Worm (Caenorhabditis elegans): Measurements from ENCODE around the gene nspc-19.

Gene nspc-19

DNA sequence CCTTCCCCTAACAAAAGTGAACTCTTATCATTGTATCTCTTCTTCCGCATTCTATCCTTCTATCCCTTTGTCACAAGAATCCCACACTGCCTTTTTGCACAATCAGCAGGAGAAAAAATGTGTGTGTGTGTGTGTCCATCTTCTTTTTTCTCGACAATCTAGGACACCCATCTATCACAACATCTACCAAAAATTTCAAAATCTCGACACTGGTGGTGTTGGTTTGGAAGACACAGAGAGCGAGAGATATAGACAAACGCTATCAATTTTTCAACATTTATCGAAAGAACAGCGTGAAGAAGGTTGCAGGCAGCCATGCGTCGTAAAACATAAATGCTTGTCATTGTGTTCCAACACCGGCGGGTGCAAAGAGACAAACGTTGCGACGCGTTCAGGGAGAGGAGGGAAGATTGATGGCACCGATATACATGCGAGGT is 19.7 kb upstream of the nspc-19 start:
- TF ChIP-seq nhr-2 (tag; optimal IDR thresholded peaks at IDR 0.05) (no peak), ham-2 (GFP tag; optimal IDR thresholded peaks at IDR 0.05) (peak; percentile 32), snpc-4 (tag; optimal IDR thresholded peaks at IDR 0.05) (no peak), tbx-8 (GFP tag; optimal IDR thresholded peaks at IDR 0.05) (no peak), unc-62 (GFP tag; optimal IDR thresholded peaks at IDR 0.05) (peak; percentile 83), ceh-39 (tag; optimal IDR thresholded peaks at IDR 0.05) (no peak), unc-120 (tag; optimal IDR thresholded peaks at IDR 0.05; ENCODE audit: poor library complexity, severe bottlenecking) (peak; percentile 43)

ce11 chrX:14510358-14510757 is 18.1 kb upstream of the nspc-19 start:
- no peak for TF ChIP-seq blmp-1 (tag; optimal IDR thresholded peaks at IDR 0.05)
- TF ChIP-seq nhr-237 (tag; optimal IDR thresholded peaks at IDR 0.05), result no peak
- no peak for TF ChIP-seq ces-1 (GFP tag; optimal IDR thresholded peaks at IDR 0.05)
- TF ChIP-seq bed-3 (GFP tag; optimal IDR thresholded peaks at IDR 0.05), result no peak
- no peak for TF ChIP-seq drap-1 (GFP tag; optimal IDR thresholded peaks at IDR 0.05)

DNA sequence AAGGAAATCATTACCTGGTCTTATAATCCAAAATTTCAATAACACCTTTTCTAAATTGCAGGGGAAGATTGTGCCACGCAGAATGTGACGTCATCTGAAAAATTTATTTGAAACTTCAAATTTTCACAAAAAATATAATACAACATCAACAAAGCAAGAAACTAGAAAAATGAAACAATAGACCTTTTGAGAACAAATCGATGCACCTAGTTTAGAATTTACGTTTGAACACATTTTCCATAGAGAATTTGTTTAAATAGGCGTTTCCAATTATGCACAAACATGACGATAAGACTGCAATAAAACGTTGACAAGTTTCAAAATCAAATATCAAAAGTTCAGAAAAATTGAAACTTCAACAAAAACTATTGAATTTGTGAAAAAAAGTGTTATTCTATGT is 15.7 kb upstream of the nspc-19 start, which contains the start of gene fbxa-141:
Gene fbxa-141 (minus strand): TSS at position 101 of the 400 bp plus-strand sequence.
- TF ChIP-seq ceh-43 (GFP tag; optimal IDR thresholded peaks at IDR 0.05), result no peak
- no peak for TF ChIP-seq lin-32 (GFP tag; optimal IDR thresholded peaks at IDR 0.05)
- no peak for TF ChIP-seq flh-1 (GFP tag; optimal IDR thresholded peaks at IDR 0.05)
- TF ChIP-seq M03D4.4 (tag; optimal IDR thresholded peaks at IDR 0.05), result no peak
- no peak for TF ChIP-seq lin-13 (tag; optimal IDR thresholded peaks at IDR 0.05)
- no peak for TF ChIP-seq nhr-76 (tag; optimal IDR thresholded peaks at IDR 0.05)
- TF ChIP-seq unc-39 (tag; optimal IDR thresholded peaks at IDR 0.05), result no peak
- no peak for TF ChIP-seq mls-2 (tag; optimal IDR thresholded peaks at IDR 0.05)
- no peak for TF ChIP-seq nhr-2 (tag; optimal IDR thresholded peaks at IDR 0.05)
- TF ChIP-seq zip-8 (tag; optimal IDR thresholded peaks at IDR 0.05), result no peak
- no peak for TF ChIP-seq ceh-83 (GFP tag; optimal IDR thresholded peaks at IDR 0.05)
- TF ChIP-seq elt-1 (tag; optimal IDR thresholded peaks at IDR 0.05; ENCODE audit: borderline replicate concordance, insufficient read depth), result no peak
- no peak for TF ChIP-seq sptf-1 (tag; optimal IDR thresholded peaks at IDR 0.05)
- no peak for TF ChIP-seq lsy-2 (tag; optimal IDR thresholded peaks at IDR 0.05)
- TF ChIP-seq unc-120 (tag; optimal IDR thresholded peaks at IDR 0.05; ENCODE audit: poor library complexity, severe bottlenecking), result no peak
- TF ChIP-seq unc-62 (GFP tag; optimal IDR thresholded peaks at IDR 0.05), result no peak

- TF ChIP-seq elt-3 (tag; optimal IDR thresholded peaks at IDR 0.05) (no peak), sem-2 (GFP tag; optimal IDR thresholded peaks at IDR 0.05) (no peak), ces-1 (GFP tag; optimal IDR thresholded peaks at IDR 0.05) (peak; percentile 93), ceh-43 (GFP tag; optimal IDR thresholded peaks at IDR 0.05) (no peak), unc-120 (tag; optimal IDR thresholded peaks at IDR 0.05; ENCODE audit: poor library complexity, severe bottlenecking) (peak; percentile 4), bed-3 (GFP tag; optimal IDR thresholded peaks at IDR 0.05) (no peak), cnd-1 (tag; optimal IDR thresholded peaks at IDR 0.05) (no peak), mep-1 (tag; optimal IDR thresholded peaks at IDR 0.05) (peak; percentile 8), nhr-76 (tag; optimal IDR thresholded peaks at IDR 0.05) (no peak)
Observed at ce11 chrX:14513462-14513861, 15.0 kb upstream of the nspc-19 start.

ce11 chrX:14515028-14515427 is 13.5 kb upstream of the nspc-19 start, which contains the start of gene gcsh-1:
gcsh-1 (minus strand) TSS chrX:14515073.
- TF ChIP-seq sptf-1 (tag; optimal IDR thresholded peaks at IDR 0.05), result no peak
- TF ChIP-seq unc-39 (tag; optimal IDR thresholded peaks at IDR 0.05), result no peak
- TF ChIP-seq unc-62 (GFP tag; optimal IDR thresholded peaks at IDR 0.05), result no peak
- no peak for TF ChIP-seq nhr-12 (tag; optimal IDR thresholded peaks at IDR 0.05)
- TF ChIP-seq mls-2 (tag; optimal IDR thresholded peaks at IDR 0.05), result no peak
- TF ChIP-seq pha-4 (tag; optimal IDR thresholded peaks at IDR 0.05), result no peak
- TF ChIP-seq nhr-76 (tag; optimal IDR thresholded peaks at IDR 0.05), result no peak
- no peak for TF ChIP-seq ham-2 (GFP tag; optimal IDR thresholded peaks at IDR 0.05)
- no peak for TF ChIP-seq snpc-4 (tag; optimal IDR thresholded peaks at IDR 0.05)
- no peak for TF ChIP-seq mep-1 (tag; optimal IDR thresholded peaks at IDR 0.05)
- no peak for TF ChIP-seq bed-3 (GFP tag; optimal IDR thresholded peaks at IDR 0.05)
- TF ChIP-seq M03D4.4 (tag; optimal IDR thresholded peaks at IDR 0.05), result no peak
- no peak for TF ChIP-seq hlh-1 (tag; optimal IDR thresholded peaks at IDR 0.05)
- no peak for TF ChIP-seq tbx-8 (GFP tag; optimal IDR thresholded peaks at IDR 0.05)
- no peak for TF ChIP-seq nhr-28 (tag; optimal IDR thresholded peaks at IDR 0.05)
- no peak for TF ChIP-seq unc-120 (tag; optimal IDR thresholded peaks at IDR 0.05; ENCODE audit: poor library complexity, severe bottlenecking)
- TF ChIP-seq cnd-1 (tag; optimal IDR thresholded peaks at IDR 0.05), result no peak
- TF ChIP-seq drap-1 (GFP tag; optimal IDR thresholded peaks at IDR 0.05), result no peak

Data from whole organism, mixed stage, embryonic.